Worm (Caenorhabditis elegans) whole organism, L3 larva: ENCODE data around the gene dnj-15.

Source experiments
- ceh-28 ChIP-seq: fragments of 150-350 bp; optimal IDR thresholded peaks from 2 replicates; lab custom pipeline; 2014; ENCODE audit warnings: missing biosample characterization, missing genetic modification reagents, missing genetic modification characterization
- ceh-82 ChIP-seq: fragments of 150-350 bp; optimal IDR thresholded peaks from 2 replicates; lab custom pipeline; 2014; ENCODE audit warnings: missing biosample characterization, missing genetic modification characterization
- egl-27 ChIP-seq: sonication (generic microtip); optimal IDR thresholded peaks from 4 replicates; lab custom pipeline; 2017; ENCODE audit warnings: missing biosample characterization, missing genetic modification reagents, missing genetic modification characterization
- egl-5 ChIP-seq: fragments of 150-350 bp; optimal IDR thresholded peaks from 2 replicates; lab custom pipeline; 2017; ENCODE audit warnings: missing biosample characterization, missing genetic modification reagents, missing genetic modification characterization, inconsistent platforms
- elt-2 ChIP-seq: sonication (generic microtip); optimal IDR thresholded peaks from 2 replicates; lab custom pipeline; 2016; ENCODE audit warnings: missing genetic modification reagents, mild to moderate bottlenecking, missing genetic modification characterization, missing compliant biosample characterization
- eor-1 ChIP-seq, 2 experiments: fragments of 150-350 bp; optimal IDR thresholded peaks; 2 replicates each; lab custom pipeline; 2014 to 2018; ENCODE audit warnings: missing biosample characterization in 2 of 2, missing genetic modification characterization in 2 of 2
- lin-39 ChIP-seq: fragments of 150-350 bp; optimal IDR thresholded peaks from 2 replicates; lab custom pipeline; 2018; ENCODE audit warnings: missing biosample characterization, missing genetic modification reagents, missing genetic modification characterization
- nfya-1 ChIP-seq: sonication (generic microtip); optimal IDR thresholded peaks from 2 replicates; lab custom pipeline; 2017; ENCODE audit warnings: missing genetic modification characterization, mild to moderate bottlenecking, missing compliant biosample characterization, antibody characterized with exemption, moderate library complexity; ENCODE audit not compliant: insufficient read depth
- nhr-12 ChIP-seq: fragments of 150-350 bp; optimal IDR thresholded peaks from 2 replicates; lab custom pipeline; 2014; ENCODE audit warnings: missing biosample characterization, missing genetic modification characterization
- unc-62 ChIP-seq: fragments of 150-350 bp; sonication (generic microtip); optimal IDR thresholded peaks from 4 replicates; lab custom pipeline; 2014; ENCODE audit warnings: missing biosample characterization, missing genetic modification reagents, missing genetic modification characterization

DNA sequence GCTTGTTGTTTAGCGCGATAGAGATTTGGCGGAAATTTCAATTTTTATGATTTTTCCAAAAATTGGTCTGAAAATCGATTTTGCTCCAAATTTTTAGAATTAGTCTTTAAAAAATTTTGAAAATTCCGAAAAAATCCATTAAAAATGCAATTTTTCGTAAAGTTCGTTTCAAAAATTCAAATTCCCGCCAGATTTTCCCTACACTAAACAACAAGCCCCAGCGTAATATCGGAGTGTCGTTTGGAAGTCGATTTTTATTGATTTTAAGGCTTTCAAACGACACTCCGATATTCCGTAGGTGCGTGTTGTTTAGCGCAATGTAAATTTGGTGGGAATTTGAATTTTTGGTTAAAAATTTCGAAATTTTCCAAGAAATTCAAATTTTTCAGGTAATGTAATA lies 471 bp downstream of the dnj-15 start:
- TF ChIP-seq unc-62 (GFP tag; lab: Kevin White, UChicago) (no peak), nhr-12 (no peak), egl-5 (no peak), ceh-82 (tag; lab: Kevin White, UChicago) (no peak), ceh-28 (tag; lab: Kevin White, UChicago) (no peak), egl-27 (tag; lab: Kevin White, UChicago) (no peak), elt-2 (tag; lab: Kevin White, UChicago) (no peak), eor-1 (tag; optimal IDR thresholded peaks at IDR 0.05; lab: Kevin White, UChicago) (no peak), lin-39 (no peak), nfya-1 (tag; lab: Kevin White, UChicago) (no peak)
